Worm (Caenorhabditis elegans): ENCODE results near the gene C16A11.4.

The C16A11.4 gene

DNA sequence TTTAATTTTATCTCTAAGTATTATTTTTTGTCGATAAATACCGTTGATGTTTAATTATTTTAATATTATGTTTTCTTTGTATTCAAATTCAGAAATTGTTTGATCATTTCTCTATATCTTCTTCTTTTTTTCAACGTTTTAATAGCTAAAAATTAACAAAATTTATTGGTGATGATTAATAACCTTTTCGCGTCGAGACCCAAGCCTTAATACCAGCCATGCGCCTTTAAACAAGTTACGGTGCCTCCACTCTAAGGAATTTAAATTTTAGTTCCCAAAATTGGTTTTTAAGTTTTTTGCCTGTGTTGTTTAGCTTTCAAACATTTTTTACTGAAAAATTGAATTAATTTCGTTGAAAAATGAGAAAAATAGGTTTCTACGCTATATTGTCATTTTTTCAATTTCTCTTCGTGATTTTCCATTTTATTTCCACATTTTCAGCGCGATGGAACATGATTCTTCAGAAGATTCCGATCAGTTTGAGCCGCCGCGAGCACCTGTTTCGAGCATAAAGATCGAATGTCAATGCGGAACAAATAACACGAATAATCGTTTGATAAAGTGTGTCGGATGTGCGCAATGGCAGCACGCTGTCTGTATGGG, 2.4 kb downstream of the C16A11.4 start, which contains the start of gene C16A11.3 (continued):
- TF ChIP-seq lir-1 (GFP tag; conservative IDR thresholded peaks at IDR 0.05) (no peak), snpc-1.3 (tag; optimal IDR thresholded peaks at IDR 0.05; ENCODE audit: insufficient read depth) (peak; percentile 64), B0019.2 (GFP tag; conservative IDR thresholded peaks at IDR 0.05) (no peak), attf-6 (GFP tag; IDR thresholded peaks at IDR 0.05) (peak; percentile 70; the same call in 1 of the 2 replicates), egl-18 (GFP tag; IDR thresholded peaks at IDR 0.05) (no peak), madf-6 (GFP tag; IDR thresholded peaks at IDR 0.05) (peak; percentile 87), attf-5 (GFP tag; optimal IDR thresholded peaks at IDR 0.05) (no peak), madf-3 (GFP tag; IDR thresholded peaks at IDR 0.05) (0 out of 2 replicates have a peak, but pooled peaks have one; percentile 54), him-1 (tag; optimal IDR thresholded peaks at IDR 0.05) (peak; percentile 34), dpl-1 (GFP tag; optimal IDR thresholded peaks at IDR 0.05) (no peak), B0261.1 (tag; optimal IDR thresholded peaks at IDR 0.05) (no peak), snpc-1.1 (tag; optimal IDR thresholded peaks at IDR 0.05; ENCODE audit: insufficient read depth) (peak; percentile 49), tlf-1 (GFP tag; optimal IDR thresholded peaks at IDR 0.05) (peak; percentile 58), snpc-4 (GFP tag; optimal IDR thresholded peaks at IDR 0.05) (peak; percentile 35), snpc-4 (tag; optimal IDR thresholded peaks at IDR 0.05) (peak in 2 of 4 experiments; percentile 3 to 42), ama-1 (optimal IDR thresholded peaks at IDR 0.05) (no peak), ama-1 (GFP tag; optimal IDR thresholded peaks at IDR 0.05) (peak in 1 of 2 experiments; percentile 86), Y53G8AR.9 (GFP tag; conservative IDR thresholded peaks at IDR 0.05) (peak; percentile 75; the same call in 1 of the 2 replicates), lin-35 (GFP tag; optimal IDR thresholded peaks at IDR 0.05) (peak in 1 of 3 experiments; percentile 32), let-607 (tag; optimal IDR thresholded peaks at IDR 0.05) (no peak), ets-4 (GFP tag; optimal IDR thresholded peaks at IDR 0.05) (no peak), hrde-1 (tag; optimal IDR thresholded peaks at IDR 0.05; ENCODE audit: borderline replicate concordance) (peak; percentile 91), unc-130 (GFP tag; optimal IDR thresholded peaks at IDR 0.05) (peak; percentile 70), mes-4 (tag; optimal IDR thresholded peaks at IDR 0.05) (peak; percentile 12), unc-62 (GFP tag; optimal IDR thresholded peaks at IDR 0.05) (no peak), nhr-179 (tag; optimal IDR thresholded peaks at IDR 0.05) (no peak), ekl-4 (GFP tag; IDR thresholded peaks at IDR 0.05) (peak; percentile 72), sdz-38 (tag; optimal IDR thresholded peaks at IDR 0.05) (no peak), nfya-2 (GFP tag; IDR thresholded peaks at IDR 0.05) (0 out of 2 replicates have a peak, but pooled peaks have one; percentile 74), snpc-3.4 (tag; optimal IDR thresholded peaks at IDR 0.05) (peak; percentile 65), mel-28 (tag; optimal IDR thresholded peaks at IDR 0.05; ENCODE audit: borderline replicate concordance) (no peak)

- no peak for TF ChIP-seq ztf-28 (GFP tag; IDR thresholded peaks at IDR 0.05)
- peak; percentile 8 for TF ChIP-seq lin-54 (GFP tag; optimal IDR thresholded peaks at IDR 0.05)
- no peak for TF ChIP-seq Y79H2A.3 (GFP tag; conservative IDR thresholded peaks at IDR 0.05)
- peak; percentile 78 for TF ChIP-seq madf-6 (GFP tag; IDR thresholded peaks at IDR 0.05)
- peak; percentile 77 for TF ChIP-seq lsl-1 (GFP tag; optimal IDR thresholded peaks at IDR 0.05)
- TF ChIP-seq F33H1.4 (GFP tag; IDR thresholded peaks at IDR 0.05): peak; percentile 75
- peak; percentile 52 for TF ChIP-seq xnd-1 (tag; optimal IDR thresholded peaks at IDR 0.05)
- peak; percentile 22; the same call in 1 of the 2 replicates for TF ChIP-seq madf-8 (GFP tag; conservative IDR thresholded peaks at IDR 0.05)
Measured at ce11 chrII:4230816-4231435, 4.1 kb downstream of the C16A11.4 start, which contains the start of gene C16A11.10. C16A11.10 (plus strand) TSS chrII:4231385.

Data from whole organism, young adult.